Fruit fly (Drosophila melanogaster): ENCODE results near the gene Cpr35B.

Gene Cpr35B

dm6 chr2L:14456268-14456667, 31.3 kb upstream of the Cpr35B start:
- TF ChIP-seq insv (optimal IDR thresholded peaks at IDR 0.05) (no peak), Myc (optimal IDR thresholded peaks at IDR 0.05) (no peak), h (optimal IDR thresholded peaks at IDR 0.05) (no peak), ttk (optimal IDR thresholded peaks at IDR 0.05) (no peak), Sin3A (optimal IDR thresholded peaks at IDR 0.05) (no peak), psq (optimal IDR thresholded peaks at IDR 0.05) (no peak)

dm6 chr2L:14455131-14455530, 30.1 kb upstream of the Cpr35B start:
- TF ChIP-seq psq (optimal IDR thresholded peaks at IDR 0.05) (no peak), Sin3A (optimal IDR thresholded peaks at IDR 0.05) (no peak), ttk (optimal IDR thresholded peaks at IDR 0.05) (no peak), insv (optimal IDR thresholded peaks at IDR 0.05) (no peak), Myc (optimal IDR thresholded peaks at IDR 0.05) (no peak), h (optimal IDR thresholded peaks at IDR 0.05) (no peak)

dm6 chr2L:14454247-14454646, 29.3 kb upstream of the Cpr35B start:
- TF ChIP-seq ttk (optimal IDR thresholded peaks at IDR 0.05) (no peak), h (optimal IDR thresholded peaks at IDR 0.05) (no peak), insv (optimal IDR thresholded peaks at IDR 0.05) (no peak), Myc (optimal IDR thresholded peaks at IDR 0.05) (no peak)

dm6 chr2L:14452920-14453791, 28.2 kb upstream of the Cpr35B start:
- TF ChIP-seq psq (optimal IDR thresholded peaks at IDR 0.05): no peak
- no peak for TF ChIP-seq h (optimal IDR thresholded peaks at IDR 0.05)
- TF ChIP-seq Myc (optimal IDR thresholded peaks at IDR 0.05): no peak
- TF ChIP-seq insv (optimal IDR thresholded peaks at IDR 0.05): no peak
- TF ChIP-seq ttk (optimal IDR thresholded peaks at IDR 0.05): no peak

- no peak for TF ChIP-seq h (optimal IDR thresholded peaks at IDR 0.05)
- no peak for TF ChIP-seq Sin3A (optimal IDR thresholded peaks at IDR 0.05)
- no peak for TF ChIP-seq insv (optimal IDR thresholded peaks at IDR 0.05)
Observed at dm6 chr2L:14451286-14451685, 26.3 kb upstream of the Cpr35B start.

- TF ChIP-seq psq (optimal IDR thresholded peaks at IDR 0.05) (no peak), ttk (optimal IDR thresholded peaks at IDR 0.05) (no peak), h (optimal IDR thresholded peaks at IDR 0.05) (no peak)
Observed at dm6 chr2L:14450822-14451221, 25.8 kb upstream of the Cpr35B start, which contains the start of gene CG15283. TSS of gene CG15283 (minus strand) at chr2L:14450922.

- no peak for TF ChIP-seq insv (optimal IDR thresholded peaks at IDR 0.05)
- TF ChIP-seq ttk (optimal IDR thresholded peaks at IDR 0.05): no peak
- TF ChIP-seq Myc (optimal IDR thresholded peaks at IDR 0.05): no peak
- TF ChIP-seq h (optimal IDR thresholded peaks at IDR 0.05): no peak
- no peak for TF ChIP-seq Sin3A (optimal IDR thresholded peaks at IDR 0.05)
- TF ChIP-seq psq (optimal IDR thresholded peaks at IDR 0.05): no peak
Observed at dm6 chr2L:14449886-14450548, 25.0 kb upstream of the Cpr35B start.

- TF ChIP-seq h (optimal IDR thresholded peaks at IDR 0.05): no peak
- no peak for TF ChIP-seq Sin3A (optimal IDR thresholded peaks at IDR 0.05)
- TF ChIP-seq insv (optimal IDR thresholded peaks at IDR 0.05): no peak
- no peak for TF ChIP-seq psq (optimal IDR thresholded peaks at IDR 0.05)
- no peak for TF ChIP-seq ttk (optimal IDR thresholded peaks at IDR 0.05)
- no peak for TF ChIP-seq Myc (optimal IDR thresholded peaks at IDR 0.05)
Observed at dm6 chr2L:14448784-14449183, 23.8 kb upstream of the Cpr35B start.

- TF ChIP-seq Sin3A (optimal IDR thresholded peaks at IDR 0.05) (no peak), Myc (optimal IDR thresholded peaks at IDR 0.05) (no peak), psq (optimal IDR thresholded peaks at IDR 0.05) (no peak), insv (optimal IDR thresholded peaks at IDR 0.05) (no peak), ttk (optimal IDR thresholded peaks at IDR 0.05) (no peak), h (optimal IDR thresholded peaks at IDR 0.05) (no peak)
Observed at dm6 chr2L:14447558-14447957, 22.6 kb upstream of the Cpr35B start.

dm6 chr2L:14445588-14446484, 20.8 kb upstream of the Cpr35B start:
- TF ChIP-seq Myc (optimal IDR thresholded peaks at IDR 0.05): no peak
- TF ChIP-seq h (optimal IDR thresholded peaks at IDR 0.05): no peak
- TF ChIP-seq Sin3A (optimal IDR thresholded peaks at IDR 0.05): no peak
- TF ChIP-seq psq (optimal IDR thresholded peaks at IDR 0.05): no peak
- TF ChIP-seq insv (optimal IDR thresholded peaks at IDR 0.05): no peak
- TF ChIP-seq ttk (optimal IDR thresholded peaks at IDR 0.05): no peak

- TF ChIP-seq insv (optimal IDR thresholded peaks at IDR 0.05): no peak
- TF ChIP-seq Sin3A (optimal IDR thresholded peaks at IDR 0.05): no peak
- no peak for TF ChIP-seq psq (optimal IDR thresholded peaks at IDR 0.05)
- TF ChIP-seq Myc (optimal IDR thresholded peaks at IDR 0.05): no peak
- TF ChIP-seq ttk (optimal IDR thresholded peaks at IDR 0.05): no peak
- no peak for TF ChIP-seq h (optimal IDR thresholded peaks at IDR 0.05)
Observed at dm6 chr2L:14444834-14445233, 19.8 kb upstream of the Cpr35B start.
